Worm (Caenorhabditis elegans) whole organism, L1 larva: ENCODE data around the gene K08B5.1.
A peak's percentile ranks its signal among the peaks of the same experiment; 100 is the strongest.

Experiments
- F16B12.6 ChIP-seq: fragments of 150-350 bp; optimal IDR thresholded peaks from 2 replicates; lab custom pipeline; 2014; ENCODE audit warnings: missing biosample characterization, missing genetic modification characterization
- Y116A8C.19 ChIP-seq: sonication (generic microtip); optimal IDR thresholded peaks from 2 replicates; lab custom pipeline; 2016; ENCODE audit warnings: missing compliant biosample characterization, missing genetic modification characterization, borderline replicate concordance
- aha-1 ChIP-seq: fragments of 150-350 bp; optimal IDR thresholded peaks from 2 replicates; lab custom pipeline; 2014; ENCODE audit warnings: missing biosample characterization, missing genetic modification characterization
- alr-1 ChIP-seq: fragments of 200-800 bp; sonication (Bioruptor generic); optimal IDR thresholded peaks from 2 replicates; lab custom pipeline; 2018; ENCODE audit warnings: borderline replicate concordance, mild to moderate bottlenecking, missing genetic modification characterization, missing compliant biosample characterization
- aly-2 ChIP-seq: fragments of 150-350 bp; optimal IDR thresholded peaks from 2 replicates; lab custom pipeline; 2014; ENCODE audit warnings: missing biosample characterization, missing genetic modification characterization
- ama-1 ChIP-seq: fragments of 150-350 bp; optimal IDR thresholded peaks from 2 replicates; lab custom pipeline; 2014
- ceh-8 ChIP-seq: fragments of 200-800 bp; sonication (Bioruptor generic); optimal IDR thresholded peaks from 2 replicates; lab custom pipeline; 2018; ENCODE audit warnings: mild to moderate bottlenecking, missing genetic modification characterization, moderate library complexity, missing compliant biosample characterization
- ceh-82 ChIP-seq, 3 experiments: fragments of 150-350 bp in 1 of 3; sonication (generic microtip) in 2 of 3; optimal IDR thresholded peaks; 2 replicates each; lab custom pipeline; 2014 to 2017; ENCODE audit warnings: missing biosample characterization in 3 of 3, missing genetic modification characterization in 3 of 3
- ceh-90 ChIP-seq: sonication (generic microtip); optimal IDR thresholded peaks from 2 replicates; lab custom pipeline; 2016; ENCODE audit warnings: missing genetic modification characterization, missing compliant biosample characterization
- dpl-1 ChIP-seq, 3 experiments: fragments of 150-350 bp in 2 of 3; sonication (generic microtip) in 1 of 3; optimal IDR thresholded peaks; 2 replicates each; lab custom pipeline; 2014 to 2017; ENCODE audit warnings: missing biosample characterization in 3 of 3, missing genetic modification characterization in 3 of 3, missing genetic modification reagents in 3 of 3
- efl-3 ChIP-seq: fragments of 200-800 bp; sonication (Bioruptor generic); optimal IDR thresholded peaks from 2 replicates; lab custom pipeline; 2018; ENCODE audit warnings: mild to moderate bottlenecking, missing genetic modification characterization, missing compliant biosample characterization
- egl-13 ChIP-seq: sonication (generic microtip); optimal IDR thresholded peaks from 2 replicates; lab custom pipeline; 2016; ENCODE audit warnings: missing genotype, missing genetic modification reagents, missing genetic modification characterization, missing compliant biosample characterization
- egl-27 ChIP-seq, 2 experiments: fragments of 150-350 bp in 1 of 2; sonication (generic microtip); optimal IDR thresholded peaks; 3 replicates each; lab custom pipeline; 2017 to 2018; ENCODE audit warnings: missing biosample characterization in 2 of 2, missing genetic modification characterization in 2 of 2, missing genetic modification reagents in 2 of 2
- fkh-10 ChIP-seq: sonication (generic microtip); optimal IDR thresholded peaks from 2 replicates; lab custom pipeline; 2017; ENCODE audit warnings: missing biosample characterization, missing genetic modification reagents, missing genetic modification characterization
- fkh-4 ChIP-seq: sonication (generic microtip); optimal IDR thresholded peaks from 2 replicates; lab custom pipeline; 2016; ENCODE audit warnings: missing compliant biosample characterization, missing genetic modification characterization, borderline replicate concordance
- grh-1 ChIP-seq: fragments of 200-800 bp; sonication (Bioruptor generic); IDR thresholded peaks from 2 replicates; pipeline ENCODE4 v1.3.6; 2022; ENCODE audit warnings: missing genetic modification reagents, missing genetic modification characterization, missing compliant biosample characterization
- hlh-17 ChIP-seq: fragments of 200-800 bp; sonication (Bioruptor generic); optimal IDR thresholded peaks from 2 replicates; lab custom pipeline; 2018; ENCODE audit warnings: missing genetic modification characterization, mild to moderate bottlenecking, missing compliant biosample characterization, moderate library complexity, borderline replicate concordance
- hpl-2 ChIP-seq: fragments of 150-350 bp; optimal IDR thresholded peaks from 2 replicates; lab custom pipeline; 2014; ENCODE audit warnings: missing biosample characterization, missing genetic modification reagents, missing genetic modification characterization
- lin-14 ChIP-seq: fragments of 200-800 bp; sonication (Bioruptor generic); optimal IDR thresholded peaks from 2 replicates; lab custom pipeline; 2018; ENCODE audit warnings: mild to moderate bottlenecking, missing genetic modification characterization, moderate library complexity, missing compliant biosample characterization
- lin-35 ChIP-seq, 2 experiments: fragments of 150-350 bp; optimal IDR thresholded peaks; 2 replicates each; lab custom pipeline; 2014; ENCODE audit warnings: missing biosample characterization in 2 of 2, missing genetic modification characterization in 2 of 2, missing genetic modification reagents in 2 of 2
- lin-39 ChIP-seq: fragments of 150-350 bp; optimal IDR thresholded peaks from 2 replicates; lab custom pipeline; 2014; ENCODE audit warnings: missing biosample characterization, missing genetic modification reagents, missing genetic modification characterization
- mab-9 ChIP-seq: fragments of 200-800 bp; sonication (Bioruptor generic); IDR thresholded peaks from 2 replicates; pipeline ENCODE4 v1.3.6; 2022; ENCODE audit warnings: missing genetic modification reagents, missing genetic modification characterization, missing compliant biosample characterization
- mef-2 ChIP-seq: fragments of 150-350 bp; optimal IDR thresholded peaks from 2 replicates; lab custom pipeline; 2014; ENCODE audit warnings: missing biosample characterization, missing genetic modification characterization
- nhr-11 ChIP-seq: fragments of 150-350 bp; optimal IDR thresholded peaks from 2 replicates; lab custom pipeline; 2014; ENCODE audit warnings: missing biosample characterization, missing genetic modification characterization
- nhr-12 ChIP-seq: sonication (generic microtip); optimal IDR thresholded peaks from 2 replicates; lab custom pipeline; 2017; ENCODE audit warnings: missing biosample characterization, missing genetic modification characterization
- nhr-19 ChIP-seq: fragments of 200-800 bp; sonication (Bioruptor generic); conservative IDR thresholded peaks from 2 replicates; pipeline ENCODE4 v1.3.6; 2022; ENCODE audit warnings: missing genetic modification characterization, missing compliant biosample characterization
- nhr-237 ChIP-seq: fragments of 150-350 bp; optimal IDR thresholded peaks from 2 replicates; lab custom pipeline; 2014; ENCODE audit warnings: missing biosample characterization, missing genetic modification characterization
- nhr-28 ChIP-seq: fragments of 150-350 bp; optimal IDR thresholded peaks from 2 replicates; lab custom pipeline; 2014; ENCODE audit warnings: missing biosample characterization, missing genetic modification characterization
- nhr-47 ChIP-seq: sonication (generic microtip); optimal IDR thresholded peaks from 2 replicates; lab custom pipeline; 2016; ENCODE audit warnings: mild to moderate bottlenecking, missing genetic modification characterization, moderate library complexity, missing compliant biosample characterization
- nhr-71 ChIP-seq: sonication (generic microtip); optimal IDR thresholded peaks from 2 replicates; lab custom pipeline; 2016; ENCODE audit warnings: mild to moderate bottlenecking, missing genetic modification characterization, moderate library complexity, missing compliant biosample characterization
- nhr-76 ChIP-seq: sonication (generic microtip); optimal IDR thresholded peaks from 2 replicates; lab custom pipeline; 2017; ENCODE audit warnings: missing biosample characterization, missing genetic modification characterization
- nhr-85 ChIP-seq: sonication (generic microtip); peaks from one replicate; lab custom pipeline; 2016; ENCODE audit warnings: missing genetic modification characterization, inconsistent platforms, missing compliant biosample characterization
- nhr-90 ChIP-seq: sonication (generic microtip); optimal IDR thresholded peaks from 2 replicates; lab custom pipeline; 2016; ENCODE audit warnings: mild to moderate bottlenecking, missing genetic modification characterization, missing compliant biosample characterization; ENCODE audit not compliant: poor library complexity
- pqm-1 ChIP-seq: sonication (generic microtip); optimal IDR thresholded peaks from 3 replicates; lab custom pipeline; 2017; ENCODE audit warnings: missing biosample characterization, missing genetic modification characterization
- rnt-1 ChIP-seq: sonication (generic microtip); optimal IDR thresholded peaks from 2 replicates; lab custom pipeline; 2016; ENCODE audit warnings: mild to moderate bottlenecking, missing genetic modification characterization, moderate library complexity, missing compliant biosample characterization
- sox-4 ChIP-seq: sonication (generic microtip); optimal IDR thresholded peaks from 2 replicates; lab custom pipeline; 2016; ENCODE audit warnings: missing genetic modification characterization, missing compliant biosample characterization
- sup-37 ChIP-seq: fragments of 200-800 bp; sonication (Bioruptor generic); optimal IDR thresholded peaks from 2 replicates; lab custom pipeline; 2018; ENCODE audit warnings: mild to moderate bottlenecking, missing genetic modification characterization, missing compliant biosample characterization
- swsn-7 ChIP-seq: sonication (generic microtip); optimal IDR thresholded peaks from 2 replicates; lab custom pipeline; 2016; ENCODE audit warnings: missing genetic modification characterization, missing compliant biosample characterization
- tbx-2 ChIP-seq: sonication (generic microtip); optimal IDR thresholded peaks from 2 replicates; lab custom pipeline; 2016; ENCODE audit warnings: missing genetic modification characterization, missing compliant biosample characterization
- unc-30 ChIP-seq: sonication (generic microtip); optimal IDR thresholded peaks from 2 replicates; lab custom pipeline; 2017; ENCODE audit warnings: missing biosample characterization, missing genetic modification characterization
- unc-86 ChIP-seq: sonication (generic microtip); optimal IDR thresholded peaks from 2 replicates; lab custom pipeline; 2016; ENCODE audit warnings: missing genetic modification characterization, missing compliant biosample characterization
- zag-1 ChIP-seq: fragments of 150-350 bp; optimal IDR thresholded peaks from 2 replicates; lab custom pipeline; 2014; ENCODE audit warnings: missing biosample characterization, missing genetic modification characterization
- zip-4 ChIP-seq: fragments of 200-800 bp; sonication (Bioruptor generic); optimal IDR thresholded peaks from 2 replicates; lab custom pipeline; 2018; ENCODE audit warnings: mild to moderate bottlenecking, missing genetic modification characterization, moderate library complexity, missing compliant biosample characterization
- ztf-11 ChIP-seq, 2 experiments: sonication (generic microtip); optimal IDR thresholded peaks; 2 replicates each; lab custom pipeline; 2016 to 2017; ENCODE audit warnings: missing genetic modification characterization in 2 of 2, missing biosample characterization in 1 of 2, missing compliant biosample characterization in 1 of 2
- ztf-4 ChIP-seq: fragments of 150-350 bp; optimal IDR thresholded peaks from 2 replicates; lab custom pipeline; 2014; ENCODE audit warnings: missing biosample characterization, missing genetic modification characterization

Gene K08B5.1

DNA sequence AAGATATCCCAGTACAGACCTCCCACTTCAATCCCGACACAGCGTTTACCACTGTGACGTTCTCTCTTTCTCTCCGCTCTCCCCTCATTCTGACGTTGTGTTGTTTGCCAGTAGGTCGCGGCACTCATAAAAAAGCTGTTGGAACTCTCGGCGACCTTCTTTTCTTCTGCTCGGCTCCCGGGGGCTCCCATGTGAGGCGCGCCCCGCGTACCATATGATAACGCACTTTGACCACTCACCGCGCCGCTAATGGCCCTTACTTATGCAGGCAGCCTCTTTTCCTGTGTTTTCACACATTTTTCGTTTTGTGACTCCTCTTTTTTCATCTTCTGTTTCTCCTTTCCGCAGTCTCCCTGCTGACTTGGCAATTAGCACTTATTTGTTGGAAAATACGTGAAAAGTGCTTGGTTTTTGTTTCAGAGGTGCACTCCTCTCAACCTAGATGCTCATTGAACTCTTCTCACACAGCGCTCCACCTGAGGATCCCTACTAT, 21.1 kb downstream of the K08B5.1 start, which contains the start of gene ser-1:
Gene ser-1, plus strand, starts transcription at position 443 of the 493 bp plus-strand sequence.
- TF ChIP-seq sox-4 (tag; lab: Kevin White, UChicago) (no peak), lin-14 (peak; percentile 6)
- TF ChIP-seq, all 84 proteins: peak for 1

- TF ChIP-seq lin-14 (peak; percentile 1), nhr-71 (tag; lab: Kevin White, UChicago) (no peak), fkh-10 (peak; percentile 97)
These were observed 29.9 kb downstream of the K08B5.1 start for ce11 chrX:16588102-16588501.

ce11 chrX:16590230-16590629, 32.0 kb downstream of the K08B5.1 start:
- TF ChIP-seq Y116A8C.19 (tag; lab: Kevin White, UChicago) (no peak), hlh-17 (GFP tag; lab: Kevin White, UChicago) (no peak), ztf-4 (tag; lab: Kevin White, UChicago) (no peak), dpl-1 (GFP tag; optimal IDR thresholded peaks at IDR 0.05; lab: Kevin White, UChicago) (no peak), hpl-2 (no peak), lin-14 (no peak), egl-27 (tag; optimal IDR thresholded peaks at IDR 0.05; lab: Kevin White, UChicago) (no peak), grh-1 (GFP tag; lab: Robert Waterston, UW) (no peak), nhr-11 (no peak), fkh-4 (no peak), egl-13 (no peak), mab-9 (GFP tag; lab: Robert Waterston, UW) (no peak), nhr-28 (tag; lab: Kevin White, UChicago) (no peak), tbx-2 (tag; lab: Kevin White, UChicago) (no peak), nhr-90 (tag; lab: Kevin White, UChicago) (no peak), ceh-8 (no peak), nhr-85 (tag; lab: Kevin White, UChicago) (no peak), swsn-7 (tag; lab: Kevin White, UChicago) (no peak)

ce11 chrX:16590803-16591202, 32.6 kb downstream of the K08B5.1 start:
- TF ChIP-seq pqm-1 (tag; lab: Kevin White, UChicago) (no peak), nhr-12 (no peak), nhr-90 (tag; lab: Kevin White, UChicago) (peak; percentile 78), ceh-82 (tag; optimal IDR thresholded peaks at IDR 0.05; lab: Kevin White, UChicago) (peak; percentile 38 to 54 (median 46)), nhr-237 (peak; percentile 6), ztf-4 (tag; lab: Kevin White, UChicago) (no peak), aha-1 (tag; lab: Kevin White, UChicago) (no peak), unc-86 (tag; lab: Kevin White, UChicago) (peak; percentile 28), mef-2 (tag; lab: Kevin White, UChicago) (no peak), ama-1 (lab: Kevin White, UChicago) (no peak), nhr-76 (tag; lab: Kevin White, UChicago) (no peak), efl-3 (GFP tag; lab: Kevin White, UChicago) (no peak), tbx-2 (tag; lab: Kevin White, UChicago) (peak; percentile 64), hlh-17 (GFP tag; lab: Kevin White, UChicago) (no peak), nhr-71 (tag; lab: Kevin White, UChicago) (peak; percentile 78), unc-30 (no peak), swsn-7 (tag; lab: Kevin White, UChicago) (peak; percentile 66), lin-39 (tag; lab: Kevin White, UChicago) (no peak), lin-35 (GFP tag; optimal IDR thresholded peaks at IDR 0.05; lab: Kevin White, UChicago) (peak; percentile 26 to 72), egl-27 (tag; optimal IDR thresholded peaks at IDR 0.05; lab: Kevin White, UChicago) (no peak), nhr-19 (peak; percentile 67), zag-1 (tag; lab: Kevin White, UChicago) (no peak), ceh-90 (tag; lab: Kevin White, UChicago) (no peak), egl-13 (peak; percentile 28), alr-1 (tag; lab: Kevin White, UChicago) (no peak), grh-1 (GFP tag; lab: Robert Waterston, UW) (peak; percentile 66), F16B12.6 (tag; lab: Kevin White, UChicago) (no peak), sox-4 (tag; lab: Kevin White, UChicago) (peak; percentile 55), zip-4 (no peak), sup-37 (GFP tag; lab: Kevin White, UChicago) (no peak), nhr-47 (tag; lab: Kevin White, UChicago) (peak; percentile 80), aly-2 (tag; lab: Kevin White, UChicago) (peak; percentile 17), ztf-11 (tag; optimal IDR thresholded peaks at IDR 0.05; lab: Kevin White, UChicago) (peak in 1 of 2 experiments; percentile 19), Y116A8C.19 (tag; lab: Kevin White, UChicago) (no peak), rnt-1 (peak; percentile 65)
